Worm (Caenorhabditis elegans) whole organism, L2 larva: ENCODE results near the gene meg-2.
A peak's percentile ranks its signal among the peaks of the same experiment; 100 is the strongest.

Experiments used
- C34F6.9 ChIP-seq: fragments of 150-350 bp; optimal IDR thresholded peaks from 2 replicates; lab custom pipeline; 2014; ENCODE audit warnings: missing biosample characterization, missing genetic modification characterization
- F13H6.1 ChIP-seq: sonication (generic microtip); optimal IDR thresholded peaks from 2 replicates; lab custom pipeline; 2016; ENCODE audit warnings: missing genetic modification characterization, missing compliant biosample characterization
- Y55F3AM.14 ChIP-seq: fragments of 200-800 bp; sonication (Bioruptor generic); optimal IDR thresholded peaks from 2 replicates; lab custom pipeline; 2018; ENCODE audit warnings: mild to moderate bottlenecking, missing genetic modification characterization, missing compliant biosample characterization
- ZK546.5 ChIP-seq: sonication (generic microtip); optimal IDR thresholded peaks from 2 replicates; lab custom pipeline; 2017; ENCODE audit warnings: missing biosample characterization, missing genetic modification characterization
- alr-1 ChIP-seq: fragments of 150-350 bp; optimal IDR thresholded peaks from 2 replicates; lab custom pipeline; 2014; ENCODE audit warnings: missing biosample characterization, missing genetic modification characterization
- aly-2 ChIP-seq: fragments of 150-350 bp; optimal IDR thresholded peaks from 2 replicates; lab custom pipeline; 2014; ENCODE audit warnings: missing biosample characterization, missing genetic modification characterization
- ama-1 ChIP-seq: fragments of 150-350 bp; optimal IDR thresholded peaks from 2 replicates; lab custom pipeline; 2018; ENCODE audit warnings: inconsistent platforms
- blmp-1 ChIP-seq: sonication (generic microtip); optimal IDR thresholded peaks from 2 replicates; lab custom pipeline; 2017; ENCODE audit warnings: missing genetic modification characterization, mild to moderate bottlenecking, missing compliant biosample characterization, antibody characterized with exemption, moderate library complexity; ENCODE audit not compliant: insufficient read depth
- ceh-16 ChIP-seq: fragments of 150-350 bp; optimal IDR thresholded peaks from 2 replicates; lab custom pipeline; 2014; ENCODE audit warnings: missing biosample characterization, missing genetic modification characterization
- ceh-82 ChIP-seq: fragments of 150-350 bp; optimal IDR thresholded peaks from 2 replicates; lab custom pipeline; 2014; ENCODE audit warnings: missing biosample characterization, missing genetic modification characterization
- crh-2 ChIP-seq: sonication (generic microtip); optimal IDR thresholded peaks from 2 replicates; lab custom pipeline; 2017; ENCODE audit warnings: missing biosample characterization, missing genetic modification characterization
- dmd-4 ChIP-seq: sonication (generic microtip); optimal IDR thresholded peaks from 2 replicates; lab custom pipeline; 2017; ENCODE audit warnings: missing biosample characterization, missing genetic modification characterization
- elt-3 ChIP-seq: sonication (generic microtip); optimal IDR thresholded peaks from 2 replicates; lab custom pipeline; 2017; ENCODE audit warnings: missing biosample characterization, missing genetic modification characterization
- fos-1 ChIP-seq: fragments of 150-350 bp; optimal IDR thresholded peaks from 2 replicates; lab custom pipeline; 2014; ENCODE audit warnings: missing biosample characterization, missing genetic modification characterization
- lin-39 ChIP-seq: fragments of 150-350 bp; optimal IDR thresholded peaks from 2 replicates; lab custom pipeline; 2014; ENCODE audit warnings: missing biosample characterization, missing genetic modification reagents, missing genetic modification characterization
- lsy-2 ChIP-seq, 2 experiments: fragments of 150-350 bp in 1 of 2; sonication (generic microtip) in 1 of 2; optimal IDR thresholded peaks; 2 replicates each; lab custom pipeline; 2014 to 2017; ENCODE audit warnings: missing biosample characterization in 2 of 2, missing genetic modification characterization in 2 of 2
- mab-5 ChIP-seq: fragments of 150-350 bp; optimal IDR thresholded peaks from 2 replicates; lab custom pipeline; 2014; ENCODE audit warnings: missing biosample characterization, missing genetic modification characterization
- mbf-1 ChIP-seq: sonication (generic microtip); optimal IDR thresholded peaks from 2 replicates; lab custom pipeline; 2017; ENCODE audit warnings: missing biosample characterization, missing genetic modification characterization
- mdl-1 ChIP-seq, 2 experiments: fragments of 150-350 bp in 1 of 2; sonication (generic microtip) in 1 of 2; optimal IDR thresholded peaks; 2 replicates each; lab custom pipeline; 2017; ENCODE audit warnings: missing biosample characterization in 2 of 2, missing genetic modification characterization in 2 of 2
- nhr-11 ChIP-seq: fragments of 150-350 bp; optimal IDR thresholded peaks from 2 replicates; lab custom pipeline; 2014; ENCODE audit warnings: missing biosample characterization, missing genetic modification characterization
- nhr-12 ChIP-seq: fragments of 150-350 bp; optimal IDR thresholded peaks from 2 replicates; lab custom pipeline; 2014; ENCODE audit warnings: missing biosample characterization, missing genetic modification characterization
- nhr-129 ChIP-seq: fragments of 150-350 bp; optimal IDR thresholded peaks from 2 replicates; lab custom pipeline; 2014; ENCODE audit warnings: missing biosample characterization, missing genetic modification characterization
- nhr-21 ChIP-seq: fragments of 150-350 bp; optimal IDR thresholded peaks from 2 replicates; lab custom pipeline; 2014; ENCODE audit warnings: missing biosample characterization, missing genetic modification characterization
- nhr-237 ChIP-seq: fragments of 150-350 bp; optimal IDR thresholded peaks from 2 replicates; lab custom pipeline; 2014; ENCODE audit warnings: missing biosample characterization, missing genetic modification characterization
- nhr-25 ChIP-seq: fragments of 150-350 bp; sonication (generic microtip); optimal IDR thresholded peaks from 3 replicates; lab custom pipeline; 2014; ENCODE audit warnings: missing biosample characterization, missing genetic modification characterization
- nhr-6 ChIP-seq: fragments of 150-350 bp; optimal IDR thresholded peaks from 2 replicates; lab custom pipeline; 2014; ENCODE audit warnings: missing biosample characterization, missing genetic modification characterization
- nhr-77 ChIP-seq: fragments of 150-350 bp; optimal IDR thresholded peaks from 2 replicates; lab custom pipeline; 2014; ENCODE audit warnings: missing biosample characterization, missing genetic modification characterization
- peb-1 ChIP-seq: fragments of 150-350 bp; optimal IDR thresholded peaks from 2 replicates; lab custom pipeline; 2014; ENCODE audit warnings: missing biosample characterization, missing genetic modification characterization
- sem-4 ChIP-seq: fragments of 150-350 bp; optimal IDR thresholded peaks from 2 replicates; lab custom pipeline; 2014; ENCODE audit warnings: missing biosample characterization, missing genetic modification reagents, missing genetic modification characterization
- sma-3 ChIP-seq: sonication (generic microtip); optimal IDR thresholded peaks from 2 replicates; lab custom pipeline; 2016; ENCODE audit warnings: missing genetic modification reagents, missing genetic modification characterization, missing compliant biosample characterization
- sma-9 ChIP-seq, 2 experiments: fragments of 150-350 bp in 1 of 2; sonication (generic microtip) in 1 of 2; optimal IDR thresholded peaks; 2 replicates each; lab custom pipeline; 2014 to 2016; ENCODE audit warnings: missing genetic modification characterization in 2 of 2, mild to moderate bottlenecking in 1 of 2, missing biosample characterization in 1 of 2, missing compliant biosample characterization in 1 of 2, missing genetic modification reagents in 1 of 2, moderate library complexity in 1 of 2
- snpc-4 ChIP-seq: fragments of 150-350 bp; optimal IDR thresholded peaks from 2 replicates; lab custom pipeline; 2014; ENCODE audit warnings: missing biosample characterization, missing genetic modification characterization
- unc-55 ChIP-seq: fragments of 150-350 bp; sonication (generic microtip); optimal IDR thresholded peaks from 3 replicates; lab custom pipeline; 2014; ENCODE audit warnings: missing biosample characterization, missing genetic modification reagents, missing genetic modification characterization
- zag-1 ChIP-seq: fragments of 150-350 bp; optimal IDR thresholded peaks from 2 replicates; lab custom pipeline; 2014; ENCODE audit warnings: missing biosample characterization, missing genetic modification characterization
- ztf-1 ChIP-seq: fragments of 200-800 bp; sonication (Bioruptor generic); conservative IDR thresholded peaks from 2 replicates; pipeline ENCODE4 v1.3.6; 2022; ENCODE audit warnings: missing genetic modification characterization, missing compliant biosample characterization
- ztf-11 ChIP-seq: sonication (generic microtip); optimal IDR thresholded peaks from 2 replicates; lab custom pipeline; 2017; ENCODE audit warnings: missing biosample characterization, missing genetic modification characterization
- ztf-4 ChIP-seq: fragments of 150-350 bp; optimal IDR thresholded peaks from 2 replicates; lab custom pipeline; 2014; ENCODE audit warnings: missing biosample characterization, missing genetic modification characterization

The meg-2 gene

DNA sequence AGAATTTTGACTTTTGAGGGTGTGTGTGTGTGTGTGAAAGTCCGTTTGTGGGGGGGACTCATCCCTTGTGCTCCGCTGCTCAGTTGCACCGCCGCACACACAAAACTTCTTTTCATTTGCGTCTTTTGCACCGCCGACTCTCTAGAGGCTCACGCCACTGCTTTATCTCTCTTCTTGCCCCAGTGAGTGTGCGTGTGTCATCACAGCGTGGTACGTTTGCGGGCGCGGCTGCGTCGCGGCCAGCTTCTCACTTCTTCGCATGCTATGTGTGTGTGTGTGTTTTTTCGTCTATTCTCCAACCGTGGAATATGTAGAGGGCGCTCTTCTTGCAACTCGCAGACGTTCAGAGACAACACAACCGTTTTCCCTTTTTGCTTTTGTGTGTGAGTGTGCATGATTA is 19.6 kb upstream of the meg-2 start (continued):
- TF ChIP-seq F13H6.1 (tag; lab: Kevin White, UChicago) (peak; percentile 58), peb-1 (tag; lab: Kevin White, UChicago) (no peak), zag-1 (tag; lab: Kevin White, UChicago) (peak; percentile 75), crh-2 (tag; lab: Kevin White, UChicago) (peak; percentile 57), ZK546.5 (tag; lab: Kevin White, UChicago) (no peak)

ce11 chrX:13945090-13945489 is 19.2 kb upstream of the meg-2 start:
- TF ChIP-seq ztf-11 (tag; lab: Kevin White, UChicago), result no peak
- TF ChIP-seq nhr-77, result no peak
- no peak for TF ChIP-seq blmp-1 (tag; lab: Kevin White, UChicago)
- no peak for TF ChIP-seq ztf-4 (tag; lab: Kevin White, UChicago)
- no peak for TF ChIP-seq nhr-11 (tag; lab: Kevin White, UChicago)
- TF ChIP-seq unc-55 (GFP tag; lab: Kevin White, UChicago), result no peak
- no peak for TF ChIP-seq mbf-1
- no peak for TF ChIP-seq peb-1 (tag; lab: Kevin White, UChicago)
- TF ChIP-seq crh-2 (tag; lab: Kevin White, UChicago), result no peak
- TF ChIP-seq C34F6.9, result no peak
- no peak for TF ChIP-seq aly-2 (tag; lab: Kevin White, UChicago)
- TF ChIP-seq elt-3, result no peak
- TF ChIP-seq zag-1 (tag; lab: Kevin White, UChicago), result no peak
- no peak for TF ChIP-seq nhr-129 (tag; lab: Kevin White, UChicago)
- no peak for TF ChIP-seq lin-39 (tag; lab: Kevin White, UChicago)
- TF ChIP-seq nhr-6 (tag; lab: Kevin White, UChicago), result no peak
- no peak for TF ChIP-seq ama-1
- TF ChIP-seq nhr-25, result no peak
- TF ChIP-seq ZK546.5 (tag; lab: Kevin White, UChicago), result no peak
- TF ChIP-seq alr-1, result no peak

DNA sequence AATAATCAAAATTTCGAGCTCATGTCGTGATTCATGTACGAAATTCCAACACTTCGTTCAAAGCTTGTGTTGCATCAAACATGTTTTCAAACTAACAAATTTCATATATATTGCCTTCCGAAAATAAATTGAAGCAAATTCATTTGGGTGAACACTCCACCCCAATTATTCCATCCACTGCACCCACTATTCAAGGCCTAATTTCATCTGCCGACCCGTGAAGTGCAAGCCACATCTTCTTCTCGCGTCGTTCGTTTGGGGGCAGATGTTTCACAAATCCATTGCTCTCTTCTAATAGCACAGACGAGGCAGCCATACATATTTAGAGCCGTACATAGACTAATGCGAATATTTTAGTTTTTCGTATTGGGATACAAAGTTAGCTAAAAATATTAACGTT is 18.3 kb upstream of the meg-2 start:
- TF ChIP-seq nhr-21 (tag; lab: Kevin White, UChicago) (no peak), dmd-4 (tag; lab: Kevin White, UChicago) (no peak), elt-3 (no peak)

DNA sequence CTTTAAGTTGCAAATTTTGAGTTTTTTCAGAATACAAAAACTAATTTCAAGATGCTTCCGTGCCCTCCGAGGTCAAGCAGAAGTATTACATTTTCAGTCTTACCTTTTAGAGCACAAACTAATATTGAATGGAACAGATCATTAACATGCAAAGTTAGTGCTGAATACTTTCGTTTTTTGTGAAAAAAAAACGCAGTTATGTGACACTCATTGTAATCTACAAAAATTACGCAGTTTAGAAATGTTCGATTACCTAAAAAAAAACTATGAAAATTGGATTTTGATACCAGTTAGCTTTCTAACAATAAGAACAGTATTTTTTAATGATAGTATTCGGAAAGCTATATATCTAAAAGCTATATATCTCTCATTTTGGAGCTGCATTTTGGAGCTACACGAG is 15.9 kb upstream of the meg-2 start:
- TF ChIP-seq nhr-12 (tag; lab: Kevin White, UChicago) (no peak), blmp-1 (tag; lab: Kevin White, UChicago) (no peak), zag-1 (tag; lab: Kevin White, UChicago) (no peak), crh-2 (tag; lab: Kevin White, UChicago) (no peak), nhr-25 (no peak), Y55F3AM.14 (GFP tag; lab: Kevin White, UChicago) (no peak), snpc-4 (tag; lab: Kevin White, UChicago) (no peak), mab-5 (tag; lab: Kevin White, UChicago) (no peak), ama-1 (no peak), nhr-237 (tag; lab: Kevin White, UChicago) (no peak), ztf-1 (GFP tag; lab: Robert Waterston, UW) (no peak), unc-55 (GFP tag; lab: Kevin White, UChicago) (no peak), mbf-1 (no peak)

DNA sequence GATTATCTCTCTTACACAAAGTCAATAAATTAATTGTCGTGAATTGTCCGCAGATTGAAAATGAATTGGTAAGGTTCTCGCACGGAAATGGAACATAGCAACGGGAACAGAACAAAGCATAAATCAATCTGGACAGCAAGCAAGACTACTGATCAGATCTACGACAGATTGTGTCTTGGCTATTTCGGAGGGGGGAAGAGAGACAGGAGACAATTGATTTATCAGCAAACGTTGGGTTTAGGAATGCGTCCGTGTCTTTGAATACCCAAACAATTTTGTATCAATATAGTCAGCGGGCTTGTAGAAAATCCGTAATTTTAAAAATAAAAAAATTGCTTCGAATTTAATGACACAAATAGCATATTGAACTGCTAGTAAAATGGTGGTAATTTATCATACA is 15.4 kb upstream of the meg-2 start:
- no peak for TF ChIP-seq ZK546.5 (tag; lab: Kevin White, UChicago)
- TF ChIP-seq nhr-21 (tag; lab: Kevin White, UChicago), result peak; percentile 83
- peak in 1 of 2 experiments; percentile 27 for TF ChIP-seq lsy-2 (tag; optimal IDR thresholded peaks at IDR 0.05; lab: Kevin White, UChicago)
- no peak for TF ChIP-seq F13H6.1 (tag; lab: Kevin White, UChicago)
- no peak for TF ChIP-seq elt-3
- TF ChIP-seq mab-5 (tag; lab: Kevin White, UChicago), result peak; percentile 41
- TF ChIP-seq zag-1 (tag; lab: Kevin White, UChicago), result no peak
- TF ChIP-seq ztf-4 (tag; lab: Kevin White, UChicago), result peak; percentile 37
- peak; percentile 9 for TF ChIP-seq C34F6.9
- TF ChIP-seq mdl-1 (tag; optimal IDR thresholded peaks at IDR 0.05; lab: Kevin White, UChicago), result no peak
- no peak for TF ChIP-seq nhr-237 (tag; lab: Kevin White, UChicago)
- TF ChIP-seq ceh-82, result no peak
- TF ChIP-seq sma-9 (GFP tag; optimal IDR thresholded peaks at IDR 0.05; lab: Kevin White, UChicago), result peak; percentile 48
- no peak for TF ChIP-seq sma-9 (tag; optimal IDR thresholded peaks at IDR 0.05; lab: Kevin White, UChicago)
- TF ChIP-seq ceh-16 (tag; lab: Kevin White, UChicago), result peak; percentile 67
- peak; percentile 38 for TF ChIP-seq sem-4 (tag; lab: Kevin White, UChicago)
- no peak for TF ChIP-seq crh-2 (tag; lab: Kevin White, UChicago)
- TF ChIP-seq fos-1 (tag; lab: Kevin White, UChicago), result peak; percentile 7
- peak; percentile 43 for TF ChIP-seq nhr-25
- TF ChIP-seq sma-3, result peak; percentile 62
- TF ChIP-seq nhr-11 (tag; lab: Kevin White, UChicago), result no peak
